Worm (Caenorhabditis elegans): ENCODE measurements around the gene tsp-8.

Gene tsp-8

DNA sequence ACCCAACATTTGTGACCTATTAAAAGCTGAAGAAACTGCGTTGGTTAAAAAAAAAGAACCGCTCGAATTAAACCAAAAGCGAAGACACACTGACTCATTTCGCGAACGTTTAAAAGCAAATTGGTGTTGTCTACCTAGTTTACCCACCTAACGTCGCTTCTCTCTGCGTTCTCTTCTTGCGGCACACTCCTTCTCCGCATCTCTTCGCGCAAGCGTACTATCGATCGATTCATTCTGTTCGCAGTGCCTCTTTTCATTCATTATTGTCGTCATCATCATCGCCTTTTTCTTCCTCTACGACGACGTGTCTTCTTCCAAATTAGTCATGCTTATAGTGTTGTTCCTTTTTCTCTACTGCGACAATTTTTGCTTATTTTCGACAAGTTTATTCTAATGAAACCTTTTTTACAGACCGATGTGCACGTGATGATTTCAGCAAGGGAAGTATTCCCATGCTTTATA is 18.1 kb downstream of the tsp-8 start, which contains the start of gene atrn-1:
atrn-1 (plus strand) TSS at position 412 of the 462 bp plus-strand sequence.
- no peak for TF ChIP-seq unc-3 (GFP tag; conservative IDR thresholded peaks at IDR 0.05)
- TF ChIP-seq unc-3 (tag; optimal IDR thresholded peaks at IDR 0.05) = no peak
- TF ChIP-seq npax-4 (tag; optimal IDR thresholded peaks at IDR 0.05) = no peak
- no peak for TF ChIP-seq tbx-2 (tag; optimal IDR thresholded peaks at IDR 0.05)
- TF ChIP-seq ceh-48 (tag; optimal IDR thresholded peaks at IDR 0.05) = peak; percentile 48
- no peak for TF ChIP-seq ceh-24 (tag; optimal IDR thresholded peaks at IDR 0.05)
- no peak for TF ChIP-seq dmd-4 (tag; optimal IDR thresholded peaks at IDR 0.05; ENCODE audit: borderline replicate concordance)
- TF ChIP-seq madf-2 (tag; optimal IDR thresholded peaks at IDR 0.05) = no peak
- no peak for TF ChIP-seq C38D4.7 (GFP tag; optimal IDR thresholded peaks at IDR 0.05)
- TF ChIP-seq fkh-10 (GFP tag; optimal IDR thresholded peaks at IDR 0.05) = no peak
- TF ChIP-seq ztf-16 (tag; optimal IDR thresholded peaks at IDR 0.05) = no peak
- TF ChIP-seq ceh-31 (tag; optimal IDR thresholded peaks at IDR 0.05) = peak; percentile 44
- no peak for TF ChIP-seq C08G9.2 (tag; optimal IDR thresholded peaks at IDR 0.05)
- TF ChIP-seq unc-55 (GFP tag; optimal IDR thresholded peaks at IDR 0.05) = no peak
- no peak for TF ChIP-seq pha-4 (tag; optimal IDR thresholded peaks at IDR 0.05)
- no peak for TF ChIP-seq sox-2 (GFP tag; IDR thresholded peaks at IDR 0.05)

DNA sequence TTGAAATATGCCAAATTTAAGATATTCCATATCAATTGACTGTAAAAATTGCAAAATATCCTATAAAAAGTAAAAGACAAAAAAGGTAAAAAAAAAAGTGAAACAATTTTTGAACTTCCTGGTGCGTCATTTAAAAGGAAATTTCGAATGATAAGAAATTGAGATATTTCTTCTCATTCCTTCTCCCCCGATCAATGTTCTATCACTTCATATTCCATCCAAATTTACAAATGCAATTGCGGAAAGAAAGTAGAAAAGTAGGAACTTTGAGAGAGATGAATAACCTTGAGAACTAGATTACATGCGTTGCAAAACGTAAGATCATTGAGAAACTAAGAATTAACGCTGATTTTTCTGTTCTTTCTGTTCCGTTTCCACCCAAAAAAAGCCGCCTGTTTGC is 19.7 kb downstream of the tsp-8 start:
- TF ChIP-seq unc-3 (GFP tag; conservative IDR thresholded peaks at IDR 0.05) (no peak), unc-3 (tag; optimal IDR thresholded peaks at IDR 0.05) (no peak), hlh-13 (GFP tag; optimal IDR thresholded peaks at IDR 0.05) (no peak), ceh-30 (tag; optimal IDR thresholded peaks at IDR 0.05) (no peak), Y22D7AL.16 (tag; optimal IDR thresholded peaks at IDR 0.05) (no peak), fkh-6 (tag; optimal IDR thresholded peaks at IDR 0.05) (no peak), ceh-19 (GFP tag; optimal IDR thresholded peaks at IDR 0.05) (no peak), ahr-1 (tag; optimal IDR thresholded peaks at IDR 0.05) (no peak), lin-11 (tag; optimal IDR thresholded peaks at IDR 0.05) (no peak), zip-5 (tag; optimal IDR thresholded peaks at IDR 0.05) (no peak), che-1 (tag; optimal IDR thresholded peaks at IDR 0.05) (no peak), ceh-2 (tag; optimal IDR thresholded peaks at IDR 0.05) (no peak)

DNA sequence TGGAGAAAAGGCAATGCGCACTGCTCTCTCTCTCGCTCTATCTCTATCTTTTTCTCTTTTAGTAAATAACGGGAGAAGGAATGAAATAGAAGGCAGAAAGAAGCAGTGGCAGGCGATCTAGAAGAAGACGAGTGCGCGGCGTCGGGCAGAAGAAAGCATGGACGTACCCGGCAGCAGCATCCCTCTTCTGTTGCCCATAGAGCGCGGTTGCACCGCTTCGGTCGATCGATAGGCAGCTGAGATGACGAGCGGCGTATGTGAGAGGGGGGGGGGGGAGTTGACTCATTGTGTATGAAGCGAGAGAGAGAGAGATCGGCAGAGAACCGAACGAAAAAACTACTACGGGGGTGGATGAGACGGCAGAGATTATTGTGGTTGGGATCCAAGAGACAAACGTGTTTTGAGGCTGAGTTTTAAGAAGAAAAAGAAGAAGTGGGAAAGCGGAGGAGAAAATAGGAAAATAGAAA is 21.1 kb downstream of the tsp-8 start:
- TF ChIP-seq fkh-10 (GFP tag; optimal IDR thresholded peaks at IDR 0.05) = no peak
- peak; percentile 57 for TF ChIP-seq pqm-1 (tag; optimal IDR thresholded peaks at IDR 0.05)
- no peak for TF ChIP-seq Y22D7AL.16 (tag; optimal IDR thresholded peaks at IDR 0.05)
- peak; percentile 43 for TF ChIP-seq F13H6.1 (tag; optimal IDR thresholded peaks at IDR 0.05)
- TF ChIP-seq ets-4 (tag; optimal IDR thresholded peaks at IDR 0.05) = peak; percentile 51
- TF ChIP-seq lin-11 (tag; optimal IDR thresholded peaks at IDR 0.05) = no peak
- TF ChIP-seq sox-2 (GFP tag; IDR thresholded peaks at IDR 0.05) = no peak
- TF ChIP-seq npax-4 (tag; optimal IDR thresholded peaks at IDR 0.05) = no peak
- no peak for TF ChIP-seq pat-9 (tag; optimal IDR thresholded peaks at IDR 0.05)
- TF ChIP-seq hlh-6 (tag; optimal IDR thresholded peaks at IDR 0.05) = peak; percentile 45
- TF ChIP-seq T23F11.4 (GFP tag; optimal IDR thresholded peaks at IDR 0.05) = no peak
- no peak for TF ChIP-seq zip-5 (tag; optimal IDR thresholded peaks at IDR 0.05)
- peak; percentile 82 for TF ChIP-seq ceh-34 (tag; optimal IDR thresholded peaks at IDR 0.05)
- TF ChIP-seq dve-1 (tag; optimal IDR thresholded peaks at IDR 0.05) = no peak
- TF ChIP-seq C08G9.2 (tag; optimal IDR thresholded peaks at IDR 0.05) = peak; percentile 48
- TF ChIP-seq rnt-1 (tag; optimal IDR thresholded peaks at IDR 0.05) = peak; percentile 49
- no peak for TF ChIP-seq ceh-9 (tag; optimal IDR thresholded peaks at IDR 0.05)
- no peak for TF ChIP-seq unc-3 (GFP tag; conservative IDR thresholded peaks at IDR 0.05)
- TF ChIP-seq unc-3 (tag; optimal IDR thresholded peaks at IDR 0.05) = peak; percentile 61
- no peak for TF ChIP-seq ceh-22 (tag; optimal IDR thresholded peaks at IDR 0.05)
- no peak for TF ChIP-seq eyg-1 (tag; optimal IDR thresholded peaks at IDR 0.05)
- no peak for TF ChIP-seq unc-86 (tag; optimal IDR thresholded peaks at IDR 0.05)
- peak; percentile 89 for TF ChIP-seq nfya-1 (tag; optimal IDR thresholded peaks at IDR 0.05)
- peak; percentile 38 for TF ChIP-seq dmd-4 (tag; optimal IDR thresholded peaks at IDR 0.05; ENCODE audit: borderline replicate concordance)
- TF ChIP-seq fax-1 (tag; optimal IDR thresholded peaks at IDR 0.05) = peak; percentile 11
- no peak for TF ChIP-seq C38D4.7 (GFP tag; optimal IDR thresholded peaks at IDR 0.05)
- TF ChIP-seq elt-4 (tag; optimal IDR thresholded peaks at IDR 0.05) = no peak
- no peak for TF ChIP-seq hlh-15 (tag; optimal IDR thresholded peaks at IDR 0.05)
- TF ChIP-seq tbx-7 (tag; optimal IDR thresholded peaks at IDR 0.05) = no peak
- TF ChIP-seq ama-1 (optimal IDR thresholded peaks at IDR 0.05) = no peak
- no peak for TF ChIP-seq odd-2 (tag; optimal IDR thresholded peaks at IDR 0.05)
- TF ChIP-seq pha-4 (tag; optimal IDR thresholded peaks at IDR 0.05) = no peak
- peak; percentile 84 for TF ChIP-seq sdc-2 (tag; optimal IDR thresholded peaks at IDR 0.05)
- no peak for TF ChIP-seq ceh-24 (tag; optimal IDR thresholded peaks at IDR 0.05)
- peak; percentile 44 for TF ChIP-seq elt-2 (tag; optimal IDR thresholded peaks at IDR 0.05)

Data from whole organism, late embryonic.